Worm (Caenorhabditis elegans) whole organism, mixed stage, embryonic: Measurements from ENCODE around the gene C18H7.12.

ENCODE experiments used
- M03D4.4 ChIP-seq: sonication (generic microtip); optimal IDR thresholded peaks from 2 replicates; lab custom pipeline; 2017; ENCODE audit warnings: mild to moderate bottlenecking, missing genetic modification characterization, missing compliant biosample characterization
- blmp-1 ChIP-seq: fragments of 150-350 bp; optimal IDR thresholded peaks from 2 replicates; lab custom pipeline; 2014; ENCODE audit warnings: missing biosample characterization, missing genetic modification characterization
- ceh-39 ChIP-seq: fragments of 150-350 bp; optimal IDR thresholded peaks from 2 replicates; lab custom pipeline; 2014; ENCODE audit warnings: missing biosample characterization, missing genetic modification characterization
- ces-1 ChIP-seq: fragments of 150-350 bp; optimal IDR thresholded peaks from 2 replicates; lab custom pipeline; 2014; ENCODE audit warnings: missing biosample characterization, missing genetic modification reagents, missing genetic modification characterization
- elt-1 ChIP-seq: sonication (generic microtip); optimal IDR thresholded peaks from 2 replicates; lab custom pipeline; 2017; ENCODE audit warnings: missing genetic modification characterization, mild to moderate bottlenecking, missing compliant biosample characterization, antibody characterized with exemption, moderate library complexity, borderline replicate concordance; ENCODE audit not compliant: insufficient read depth
- ham-2 ChIP-seq: fragments of 200-800 bp; sonication (Bioruptor generic); optimal IDR thresholded peaks from 2 replicates; lab custom pipeline; 2018; ENCODE audit warnings: mild to moderate bottlenecking, missing genetic modification characterization, missing compliant biosample characterization
- hlh-1 ChIP-seq: fragments of 150-350 bp; optimal IDR thresholded peaks from 2 replicates; lab custom pipeline; 2014; ENCODE audit warnings: missing biosample characterization, missing genetic modification reagents, missing genetic modification characterization
- lsy-2 ChIP-seq: fragments of 150-350 bp; optimal IDR thresholded peaks from 2 replicates; lab custom pipeline; 2014; ENCODE audit warnings: missing biosample characterization, missing genetic modification characterization
- mls-2 ChIP-seq: sonication (generic microtip); optimal IDR thresholded peaks from 2 replicates; lab custom pipeline; 2016; ENCODE audit warnings: mild to moderate bottlenecking, missing genetic modification characterization, moderate library complexity, missing compliant biosample characterization
- nhr-12 ChIP-seq: fragments of 150-350 bp; optimal IDR thresholded peaks from 2 replicates; lab custom pipeline; 2014; ENCODE audit warnings: missing biosample characterization, missing genetic modification characterization
- nhr-2 ChIP-seq: fragments of 150-350 bp; optimal IDR thresholded peaks from 2 replicates; lab custom pipeline; 2014; ENCODE audit warnings: missing biosample characterization, missing genetic modification characterization
- sem-2 ChIP-seq: fragments of 200-800 bp; sonication (Bioruptor generic); optimal IDR thresholded peaks from 2 replicates; lab custom pipeline; 2018; ENCODE audit warnings: mild to moderate bottlenecking, missing genetic modification characterization, missing compliant biosample characterization
- sptf-1 ChIP-seq: sonication (generic microtip); optimal IDR thresholded peaks from 2 replicates; lab custom pipeline; 2017; ENCODE audit warnings: mild to moderate bottlenecking, missing genetic modification characterization, moderate library complexity, missing compliant biosample characterization
- unc-120 ChIP-seq: sonication (generic microtip); optimal IDR thresholded peaks from 2 replicates; lab custom pipeline; 2017; ENCODE audit warnings: missing genetic modification characterization, missing compliant biosample characterization; ENCODE audit not compliant: poor library complexity, severe bottlenecking
- unc-39 ChIP-seq: fragments of 150-350 bp; optimal IDR thresholded peaks from 2 replicates; lab custom pipeline; 2014; ENCODE audit warnings: missing biosample characterization, missing genetic modification characterization
- unc-62 ChIP-seq: fragments of 150-350 bp; optimal IDR thresholded peaks from 2 replicates; lab custom pipeline; 2014; ENCODE audit warnings: missing biosample characterization, missing genetic modification reagents, missing genetic modification characterization
- zip-8 ChIP-seq: fragments of 150-350 bp; optimal IDR thresholded peaks from 2 replicates; lab custom pipeline; 2014; ENCODE audit warnings: missing biosample characterization, missing genetic modification characterization

The C18H7.12 gene

ce11 chrIV:560314-560713 is 27.3 kb downstream of the C18H7.12 start:
- TF ChIP-seq ces-1 (GFP tag; lab: Kevin White, UChicago): peak; percentile 13
- TF ChIP-seq nhr-2 (tag; lab: Kevin White, UChicago): peak; percentile 66
- no peak for TF ChIP-seq unc-39
- no peak for TF ChIP-seq mls-2 (tag; lab: Kevin White, UChicago)
- no peak for TF ChIP-seq lsy-2 (tag; lab: Kevin White, UChicago)
- no peak for TF ChIP-seq nhr-12

ce11 chrIV:558735-559284 is 28.8 kb downstream of the C18H7.12 start, which contains the start of gene efn-4:
Gene efn-4 (plus strand): TSS chrIV:559234.
- TF ChIP-seq nhr-2 (tag; lab: Kevin White, UChicago) (no peak), ham-2 (GFP tag; lab: Kevin White, UChicago) (no peak), unc-120 (peak; percentile 11), M03D4.4 (tag; lab: Kevin White, UChicago) (peak; percentile 39), hlh-1 (tag; lab: Kevin White, UChicago) (no peak), sptf-1 (tag; lab: Kevin White, UChicago) (peak; percentile 30)

- TF ChIP-seq unc-62 (GFP tag; lab: Kevin White, UChicago) (peak; percentile 44), sem-2 (no peak), zip-8 (tag; lab: Kevin White, UChicago) (no peak), elt-1 (tag; lab: Kevin White, UChicago) (peak; percentile 74), nhr-2 (tag; lab: Kevin White, UChicago) (peak; percentile 54)
Observed at ce11 chrIV:554005-554404, 33.6 kb downstream of the C18H7.12 start.

- no peak for TF ChIP-seq nhr-2 (tag; lab: Kevin White, UChicago)
Observed at ce11 chrIV:551923-552322, 35.7 kb downstream of the C18H7.12 start.

ce11 chrIV:548000-548399 is 39.6 kb downstream of the C18H7.12 start, which contains the start of gene F56A11.4:
Gene F56A11.4 (plus strand): TSS chrIV:548300.
- no peak for TF ChIP-seq blmp-1

ce11 chrIV:545852-546251 is 41.8 kb downstream of the C18H7.12 start:
- TF ChIP-seq elt-1 (tag; lab: Kevin White, UChicago): no peak
- no peak for TF ChIP-seq ceh-39 (tag; lab: Kevin White, UChicago)
- no peak for TF ChIP-seq lsy-2 (tag; lab: Kevin White, UChicago)
- no peak for TF ChIP-seq blmp-1
- no peak for TF ChIP-seq ces-1 (GFP tag; lab: Kevin White, UChicago)
